Worm (Caenorhabditis elegans) whole organism, midembryonic: ENCODE measurements around the gene clec-127.

Experiments used
- T22C8.4 ChIP-seq: fragments of 200-800 bp; sonication (Bioruptor generic); IDR thresholded peaks from 2 replicates; pipeline ENCODE4 v1.3.6; 2022; ENCODE audit warnings: missing genetic modification characterization, missing compliant biosample characterization
- cog-1 ChIP-seq: sonication (generic microtip); optimal IDR thresholded peaks from 2 replicates; lab custom pipeline; 2016; ENCODE audit warnings: missing genetic modification characterization, missing compliant biosample characterization
- flt-1 ChIP-seq: fragments of 200-800 bp; sonication (Bioruptor generic); IDR thresholded peaks from 2 replicates; pipeline ENCODE4 v1.3.6; 2022; ENCODE audit warnings: missing genetic modification characterization, missing compliant biosample characterization
- klf-2 ChIP-seq: fragments of 200-800 bp; sonication (Bioruptor generic); conservative IDR thresholded peaks from 2 replicates; pipeline ENCODE4 v1.3.6; 2022; ENCODE audit warnings: missing genetic modification reagents, missing genetic modification characterization, missing compliant biosample characterization
- med-1 ChIP-seq: sonication (generic microtip); optimal IDR thresholded peaks from 2 replicates; lab custom pipeline; 2017; ENCODE audit warnings: missing genetic modification characterization, mild to moderate bottlenecking, missing compliant biosample characterization, antibody characterized with exemption, missing genetic modification reagents; ENCODE audit not compliant: insufficient read depth
- ref-1 ChIP-seq: fragments of 200-800 bp; sonication (Bioruptor generic); conservative IDR thresholded peaks from 2 replicates; pipeline ENCODE4 v1.3.6; 2022; ENCODE audit warnings: missing genetic modification reagents, missing genetic modification characterization, missing compliant biosample characterization
- tab-1 ChIP-seq: fragments of 200-800 bp; sonication (Bioruptor generic); IDR thresholded peaks from 2 replicates; pipeline ENCODE4 v1.3.6; 2022; ENCODE audit warnings: missing genetic modification characterization, missing compliant biosample characterization
- ztf-23 ChIP-seq: fragments of 200-800 bp; sonication (Bioruptor generic); IDR thresholded peaks from 2 replicates; pipeline ENCODE4 v1.3.6; 2022; ENCODE audit warnings: missing genetic modification reagents, missing genetic modification characterization, missing compliant biosample characterization
- ztf-29 ChIP-seq: fragments of 200-800 bp; sonication (Bioruptor generic); IDR thresholded peaks from 2 replicates; pipeline ENCODE4 v1.3.6; 2022; ENCODE audit warnings: missing genetic modification reagents, missing genetic modification characterization, missing compliant biosample characterization

DNA sequence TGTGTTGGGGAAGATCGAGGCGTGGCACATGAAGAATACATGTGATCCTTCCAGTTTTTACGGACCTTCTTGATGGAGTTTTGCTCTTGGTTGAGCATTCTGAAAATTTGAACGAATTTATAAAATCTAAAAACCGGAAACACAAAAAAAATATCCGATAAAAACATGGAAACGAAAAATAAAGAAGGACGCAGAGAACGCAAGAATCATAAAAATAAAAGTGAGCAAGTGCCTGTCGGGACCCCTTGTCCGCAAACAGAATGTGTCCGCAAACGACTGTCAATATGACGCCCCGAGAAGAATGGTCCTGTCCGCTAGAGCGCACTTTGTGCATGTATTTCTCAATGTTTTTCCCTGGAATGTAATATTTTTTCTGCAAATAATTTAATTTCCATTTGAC, 40.7 kb upstream of the clec-127 start, which contains the start of gene Y49F6A.5:
- TF ChIP-seq cog-1 (tag; lab: Kevin White, UChicago) (no peak), tab-1 (GFP tag; lab: Robert Waterston, UW) (no peak), flt-1 (GFP tag; lab: Robert Waterston, UW) (no peak), med-1 (GFP tag; lab: Kevin White, UChicago) (no peak), T22C8.4 (GFP tag; lab: Robert Waterston, UW) (no peak), ref-1 (GFP tag; lab: Robert Waterston, UW) (no peak), ztf-29 (GFP tag; lab: Robert Waterston, UW) (no peak), klf-2 (GFP tag; lab: Robert Waterston, UW) (no peak), ztf-23 (GFP tag; lab: Robert Waterston, UW) (no peak)
